Worm (Caenorhabditis elegans): ENCODE results near the gene cpz-2.
A peak's percentile ranks its signal among the peaks of the same experiment; 100 is the strongest.

Gene cpz-2

ce11 chrV:13338037-13338436 lies 43.0 kb upstream of the cpz-2 start:
- no peak for TF ChIP-seq snpc-4 (tag; optimal IDR thresholded peaks at IDR 0.05)
- no peak for TF ChIP-seq nhr-111 (GFP tag; optimal IDR thresholded peaks at IDR 0.05)
- no peak for TF ChIP-seq mes-2 (tag; optimal IDR thresholded peaks at IDR 0.05; ENCODE audit: poor library complexity, severe bottlenecking)
- peak in 1 of 2 experiments; percentile 96 for TF ChIP-seq unc-62 (GFP tag; optimal IDR thresholded peaks at IDR 0.05 in 1 of 2)
- no peak for TF ChIP-seq unc-62 (tag; optimal IDR thresholded peaks at IDR 0.05)
- TF ChIP-seq hif-1 (tag; optimal IDR thresholded peaks at IDR 0.05): no peak

DNA sequence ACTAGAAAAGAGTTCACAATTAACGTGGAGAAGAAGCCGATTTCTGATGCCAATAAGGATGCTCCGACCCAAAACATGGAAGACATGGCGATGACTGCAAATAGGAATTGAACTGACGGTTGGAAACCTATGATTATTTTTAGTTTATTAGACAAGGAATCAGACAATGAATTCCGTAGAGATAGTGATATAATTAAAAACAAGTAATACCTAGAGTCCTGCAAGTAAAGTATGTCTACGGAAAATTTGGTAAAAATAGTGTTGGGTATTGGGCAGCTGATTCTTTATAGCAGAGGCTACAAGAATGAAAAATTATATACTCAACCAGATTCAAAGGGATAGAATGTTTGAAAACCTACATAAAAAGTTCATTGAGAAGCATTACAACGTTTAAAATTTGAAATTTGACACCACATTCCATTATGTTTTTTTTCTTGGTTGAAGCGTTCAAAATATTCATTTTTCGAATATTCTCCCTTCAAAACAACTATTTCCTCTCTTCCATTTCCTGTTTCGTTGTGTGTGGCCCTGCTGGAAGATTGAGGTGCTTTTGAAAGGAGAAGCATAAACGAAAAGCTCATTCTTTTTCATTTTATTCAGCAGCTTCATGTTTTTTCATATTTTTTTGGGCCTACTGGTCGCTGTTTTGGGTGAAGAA lies 41.2 kb upstream of the cpz-2 start, which contains the start of the genes str-4 and lgc-48:
Gene str-4 (minus strand): TSS at position 101 of the 658 bp plus-strand sequence.
Gene lgc-48 (plus strand): TSS at position 608 of the 658 bp plus-strand sequence.
- peak in 1 of 2 experiments; percentile 11 for TF ChIP-seq unc-62 (GFP tag; optimal IDR thresholded peaks at IDR 0.05 in 1 of 2)
- no peak for TF ChIP-seq unc-62 (tag; optimal IDR thresholded peaks at IDR 0.05)
- no peak for TF ChIP-seq nhr-25 (tag; optimal IDR thresholded peaks at IDR 0.05; ENCODE audit: borderline replicate concordance, insufficient read depth)

ce11 chrV:13342235-13342634 lies 38.8 kb upstream of the cpz-2 start:
- TF ChIP-seq nhr-11 (tag; optimal IDR thresholded peaks at IDR 0.05) (no peak), unc-62 (GFP tag; optimal IDR thresholded peaks at IDR 0.05 in 1 of 2) (peak in 1 of 2 experiments; percentile 94), unc-62 (tag; optimal IDR thresholded peaks at IDR 0.05) (no peak)

ce11 chrV:13345867-13346328 lies 35.1 kb upstream of the cpz-2 start, which contains the start of gene twk-43:
twk-43 (plus strand) TSS chrV:13346278.
- TF ChIP-seq F37D6.2 (tag; optimal IDR thresholded peaks at IDR 0.05) (no peak), daf-16 (GFP tag; optimal IDR thresholded peaks at IDR 0.05) (peak in 1 of 2 experiments; percentile 44), daf-16 (tag; optimal IDR thresholded peaks at IDR 0.05) (no peak), unc-62 (GFP tag; optimal IDR thresholded peaks at IDR 0.05 in 1 of 2) (peak in 1 of 2 experiments; percentile 78), unc-62 (tag; optimal IDR thresholded peaks at IDR 0.05) (no peak), php-3 (GFP tag; IDR thresholded peaks at IDR 0.05) (0 out of 2 replicates have a peak, but pooled peaks have one; percentile 37), nhr-11 (tag; optimal IDR thresholded peaks at IDR 0.05) (peak; percentile 26)

DNA sequence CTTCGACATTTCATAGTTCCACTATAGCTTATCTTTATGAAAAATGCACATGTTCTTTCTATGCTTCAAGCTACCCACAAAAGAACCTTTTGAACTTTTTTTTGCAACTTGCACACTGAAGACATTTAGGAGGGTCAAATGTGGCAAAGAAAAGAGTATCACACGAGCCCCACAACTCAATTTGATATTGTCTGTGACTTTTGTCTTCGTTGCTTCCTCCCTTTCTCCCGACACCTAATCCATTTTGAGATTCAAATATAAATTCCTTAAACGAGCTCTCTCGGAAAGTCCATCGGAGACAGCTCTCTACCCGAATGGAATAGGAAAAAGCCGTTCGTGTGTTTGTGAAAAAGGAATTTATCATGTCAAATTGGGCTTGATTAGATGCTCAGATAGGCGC lies 30.7 kb upstream of the cpz-2 start:
- TF ChIP-seq fkh-10 (GFP tag; optimal IDR thresholded peaks at IDR 0.05): peak; percentile 11
- TF ChIP-seq snpc-4 (tag; optimal IDR thresholded peaks at IDR 0.05): no peak

ce11 chrV:13351773-13352172 lies 29.2 kb upstream of the cpz-2 start:
- peak in 1 of 2 experiments; percentile 30 for TF ChIP-seq lsy-2 (tag; optimal IDR thresholded peaks at IDR 0.05)
- TF ChIP-seq ztf-7 (tag; optimal IDR thresholded peaks at IDR 0.05): no peak
- TF ChIP-seq ceh-20 (GFP tag; IDR thresholded peaks at IDR 0.05): peak; percentile 71
- TF ChIP-seq unc-62 (GFP tag; optimal IDR thresholded peaks at IDR 0.05 in 1 of 2): peak in 1 of 2 experiments; percentile 99
- no peak for TF ChIP-seq unc-62 (tag; optimal IDR thresholded peaks at IDR 0.05)
- no peak for TF ChIP-seq ama-1 (optimal IDR thresholded peaks at IDR 0.05)

DNA sequence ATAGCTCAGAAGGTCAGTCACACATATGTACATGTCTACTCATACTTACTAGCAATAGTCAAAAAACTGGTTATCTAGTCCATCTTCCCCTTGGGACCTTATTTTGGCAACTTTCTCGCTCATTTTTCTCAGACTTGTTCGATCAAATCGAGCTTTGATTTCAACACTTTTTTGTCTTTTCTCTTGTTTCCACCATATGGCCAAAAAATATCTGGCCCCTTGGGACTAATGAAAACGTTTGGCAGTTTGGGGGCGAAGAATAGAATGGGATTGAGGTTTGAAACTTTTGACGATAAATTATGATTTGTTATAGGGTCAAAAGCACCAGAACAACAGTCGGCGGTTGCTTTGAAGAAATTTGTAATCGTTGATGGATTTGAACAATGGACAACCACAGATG lies 28.6 kb upstream of the cpz-2 start:
- TF ChIP-seq lsy-2 (tag; optimal IDR thresholded peaks at IDR 0.05) (peak in 1 of 2 experiments; percentile 19), unc-62 (GFP tag; optimal IDR thresholded peaks at IDR 0.05 in 1 of 2) (peak in 1 of 2 experiments; percentile 67), unc-62 (tag; optimal IDR thresholded peaks at IDR 0.05) (no peak), jun-1 (tag; optimal IDR thresholded peaks at IDR 0.05) (no peak), fos-1 (tag; optimal IDR thresholded peaks at IDR 0.05) (no peak), Y75B8A.6 (GFP tag; IDR thresholded peaks at IDR 0.05) (no peak)

DNA sequence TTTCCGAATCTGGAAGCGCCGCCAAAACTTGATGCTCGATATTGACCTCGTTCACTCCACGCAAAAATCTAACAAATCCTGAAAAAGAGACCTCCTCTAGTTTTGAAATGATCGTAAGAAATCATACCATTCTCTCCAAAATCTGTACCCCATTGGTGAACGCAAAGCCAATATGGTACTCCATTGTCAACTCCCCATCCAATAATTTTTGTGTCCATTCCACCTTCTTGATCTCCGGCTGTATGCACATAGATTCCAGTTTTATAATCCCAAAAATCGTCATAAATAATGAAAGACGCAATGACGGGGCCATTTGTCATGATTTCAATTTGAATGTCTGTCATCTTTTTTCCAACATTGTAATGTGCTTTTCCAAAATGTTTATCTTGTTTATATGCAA lies 24.8 kb upstream of the cpz-2 start:
- TF ChIP-seq Y75B8A.6 (GFP tag; IDR thresholded peaks at IDR 0.05) (no peak), hif-1 (tag; optimal IDR thresholded peaks at IDR 0.05) (no peak), nhr-102 (tag; optimal IDR thresholded peaks at IDR 0.05) (no peak), daf-8 (GFP tag; IDR thresholded peaks at IDR 0.05) (no peak), unc-62 (GFP tag; optimal IDR thresholded peaks at IDR 0.05 in 1 of 2) (peak in 1 of 2 experiments; percentile 82), unc-62 (tag; optimal IDR thresholded peaks at IDR 0.05) (no peak), dmd-6 (GFP tag; IDR thresholded peaks at IDR 0.05) (no peak), ceh-20 (GFP tag; IDR thresholded peaks at IDR 0.05) (no peak), ceh-32 (tag; optimal IDR thresholded peaks at IDR 0.05; ENCODE audit: poor library complexity) (no peak)

Measured in whole organism, L4 larva.